Fruit fly (Drosophila melanogaster): Measurements from ENCODE around the gene CG31674.

DNA sequence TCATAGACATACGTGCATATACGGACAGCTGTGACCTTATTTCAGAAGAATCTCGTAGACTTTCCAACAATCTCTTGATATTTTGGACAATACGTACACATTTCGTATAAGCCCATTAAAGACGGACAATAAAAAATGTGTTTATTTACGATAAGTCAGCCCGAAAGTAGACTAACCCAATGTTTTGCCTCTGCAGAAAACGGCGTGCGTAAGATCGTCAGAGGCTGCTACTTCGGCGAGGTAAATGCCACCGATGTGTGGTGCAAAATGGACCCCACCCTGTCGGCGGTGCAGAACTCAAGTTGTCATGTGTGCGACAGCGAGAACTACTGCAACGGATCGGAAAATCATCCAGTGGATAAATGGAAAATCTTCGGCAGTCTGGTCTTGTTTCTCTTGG is 37.9 kb downstream of the CG31674 start:
- TF ChIP-seq btn (GFP tag; optimal IDR thresholded peaks at IDR 0.05): no peak
- no peak for TF ChIP-seq luna (GFP tag; optimal IDR thresholded peaks at IDR 0.05)
- no peak for TF ChIP-seq Atf3 (GFP tag; optimal IDR thresholded peaks at IDR 0.05)
- TF ChIP-seq CG8290 (GFP tag; optimal IDR thresholded peaks at IDR 0.05): no peak
- TF ChIP-seq CG8290 (tag; optimal IDR thresholded peaks at IDR 0.05): no peak

Measured in whole organism, embryonic.